Fruit fly (Drosophila melanogaster) whole organism, wandering third instar larva: Measurements from ENCODE around the gene CG12768.

Experiments used
- Abd-B ChIP-seq: fragments of >200 bp; optimal IDR thresholded peaks from 2 replicates; lab custom pipeline; 2017; ENCODE audit warnings: missing biosample characterization, missing genetic modification characterization
- CG32264 ChIP-seq: fragments of 200-800 bp; sonication (Bioruptor generic); optimal IDR thresholded peaks from 2 replicates; lab custom pipeline; 2016; ENCODE audit warnings: missing biosample characterization, missing genetic modification characterization
- CG9705 ChIP-seq: fragments of 200-800 bp; sonication (Bioruptor generic); optimal IDR thresholded peaks from 2 replicates; lab custom pipeline; 2018; ENCODE audit warnings: missing biosample characterization, mild to moderate bottlenecking, missing genetic modification characterization
- CrebA ChIP-seq: fragments of 200-800 bp; sonication (Bioruptor generic); optimal IDR thresholded peaks from 2 replicates; lab custom pipeline; 2016; ENCODE audit warnings: missing biosample characterization, mild to moderate bottlenecking, missing genetic modification characterization, borderline replicate concordance
- Dfd ChIP-seq: fragments of >200 bp; optimal IDR thresholded peaks from 2 replicates; lab custom pipeline; 2017; ENCODE audit warnings: missing biosample characterization, missing genetic modification characterization
- Dif ChIP-seq: fragments of 200-275, 200-300 bp; sonication (Bioruptor generic); optimal IDR thresholded peaks from 2 replicates; lab custom pipeline; 2018; ENCODE audit warnings: missing biosample characterization, missing genetic modification characterization; ENCODE audit not compliant: partially characterized antibody
- GATAd ChIP-seq: sonication (Bioruptor generic); optimal IDR thresholded peaks from 2 replicates; lab custom pipeline; 2016; ENCODE audit warnings: missing biosample characterization, missing genetic modification characterization
- HLH106 ChIP-seq: fragments of 200-800 bp; optimal IDR thresholded peaks from 3 replicates; lab custom pipeline; 2019; ENCODE audit warnings: missing biosample characterization, mild to moderate bottlenecking, missing genetic modification characterization, moderate library complexity
- Hnf4 ChIP-seq: fragments of 200-800 bp; sonication (Bioruptor generic); optimal IDR thresholded peaks from 2 replicates; lab custom pipeline; 2016; ENCODE audit warnings: missing biosample characterization, mild to moderate bottlenecking, missing genetic modification characterization
- Hr78 ChIP-seq: fragments of >200 bp; optimal IDR thresholded peaks from 2 replicates; lab custom pipeline; 2017; ENCODE audit warnings: missing biosample characterization, missing genetic modification characterization
- Hr83 ChIP-seq: fragments of 200-300 bp; sonication (Bioruptor generic); optimal IDR thresholded peaks from 2 replicates; lab custom pipeline; 2016; ENCODE audit warnings: missing biosample characterization, mild to moderate bottlenecking, missing genetic modification characterization, moderate library complexity; ENCODE audit not compliant: poor library complexity, severe bottlenecking
- Jra ChIP-seq: sonication (Bioruptor generic); optimal IDR thresholded peaks from 2 replicates; lab custom pipeline; 2016; ENCODE audit warnings: missing biosample characterization, missing genetic modification characterization
- Mio ChIP-seq: sonication (Bioruptor generic); optimal IDR thresholded peaks from 2 replicates; lab custom pipeline; 2016; ENCODE audit warnings: missing biosample characterization, missing genetic modification characterization
- Myc ChIP-seq: fragments of >200 bp; optimal IDR thresholded peaks from 2 replicates; lab custom pipeline; 2017
- N ChIP-seq: fragments of >200 bp; optimal IDR thresholded peaks from 2 replicates; lab custom pipeline; 2018; ENCODE audit warnings: missing biosample characterization, missing external identifiers, missing genetic modification characterization
- OdsH ChIP-seq: fragments of 200-800 bp; sonication (Bioruptor generic); optimal IDR thresholded peaks from 2 replicates; lab custom pipeline; 2016; ENCODE audit warnings: missing biosample characterization, mild to moderate bottlenecking, missing genetic modification characterization
- Rel ChIP-seq, 2 experiments: fragments of 200-800 bp; sonication (Bioruptor generic) in 1 of 2; optimal IDR thresholded peaks; 2 replicates in 1 of 2; 3 replicates in 1 of 2; lab custom pipeline; 2016 to 2019; ENCODE audit warnings: mild to moderate bottlenecking in 2 of 2, missing biosample characterization in 2 of 2, missing genetic modification characterization in 2 of 2, moderate library complexity in 1 of 2
- Sp1 ChIP-seq: fragments of 200-800 bp; sonication (Bioruptor generic); optimal IDR thresholded peaks from 3 replicates; lab custom pipeline; 2019; ENCODE audit warnings: missing biosample characterization, mild to moderate bottlenecking, missing genetic modification characterization, moderate library complexity
- Vsx2 ChIP-seq: fragments of 200-300, 225-300 bp; sonication (Bioruptor generic); optimal IDR thresholded peaks from 2 replicates; lab custom pipeline; 2018; ENCODE audit warnings: missing biosample characterization, missing genetic modification characterization; ENCODE audit not compliant: partially characterized antibody
- br ChIP-seq: fragments of 200-800 bp; sonication (Bioruptor generic); optimal IDR thresholded peaks from 2 replicates; lab custom pipeline; 2016; ENCODE audit warnings: missing biosample characterization, missing genetic modification characterization
- brk ChIP-seq: fragments of 200-800 bp; sonication (Bioruptor generic); optimal IDR thresholded peaks from 2 replicates; lab custom pipeline; 2016; ENCODE audit warnings: missing biosample characterization, mild to moderate bottlenecking, missing genetic modification characterization
- dl ChIP-seq, 2 experiments: fragments of 175-275, 200-275 bp in 1 of 2; fragments of 200-275 bp in 1 of 2; sonication (Bioruptor generic); optimal IDR thresholded peaks; lab custom pipeline; 2018; ENCODE audit warnings: mild to moderate bottlenecking in 2 of 2, missing biosample characterization in 2 of 2, missing genetic modification characterization in 2 of 2, moderate library complexity in 2 of 2; ENCODE audit not compliant: partially characterized antibody in 2 of 2, insufficient read depth in 1 of 2
- dmrt93B ChIP-seq: fragments of 200-800 bp; sonication (Bioruptor generic); optimal IDR thresholded peaks from 2 replicates; lab custom pipeline; 2018; ENCODE audit warnings: missing biosample characterization, mild to moderate bottlenecking, missing genetic modification characterization
- dsf ChIP-seq: sonication (Bioruptor generic); optimal IDR thresholded peaks from 2 replicates; lab custom pipeline; 2016; ENCODE audit warnings: missing biosample characterization, missing genetic modification characterization, borderline replicate concordance
- ey ChIP-seq: fragments of 200-800 bp; sonication (Bioruptor generic); optimal IDR thresholded peaks from 2 replicates; lab custom pipeline; 2016; ENCODE audit warnings: missing biosample characterization, missing genetic modification characterization
- foxo ChIP-seq, 2 experiments: fragments of 200-800 bp; sonication (Bioruptor generic); optimal IDR thresholded peaks; 2 replicates in 1 of 2; 3 replicates in 1 of 2; lab custom pipeline; 2016 to 2017; ENCODE audit warnings: missing biosample characterization in 2 of 2, missing genetic modification characterization in 2 of 2
- fru ChIP-seq: fragments of 200-800 bp; sonication (Bioruptor generic); optimal IDR thresholded peaks from 3 replicates; lab custom pipeline; 2016; ENCODE audit warnings: missing biosample characterization, mild to moderate bottlenecking, missing genetic modification characterization
- h ChIP-seq: fragments of 200-800 bp; sonication (Bioruptor generic); optimal IDR thresholded peaks from 3 replicates; lab custom pipeline; 2016; ENCODE audit warnings: missing biosample characterization, mild to moderate bottlenecking, missing genetic modification characterization
- jim ChIP-seq: fragments of 175-275, 200-325 bp; sonication (Bioruptor generic); optimal IDR thresholded peaks from 2 replicates; lab custom pipeline; 2016; ENCODE audit warnings: missing biosample characterization, mild to moderate bottlenecking, missing genetic modification characterization
- lola ChIP-seq: fragments of >200 bp; optimal IDR thresholded peaks from 2 replicates; lab custom pipeline; 2017; ENCODE audit warnings: missing biosample characterization, missing genetic modification characterization
- pan ChIP-seq: fragments of >200 bp; optimal IDR thresholded peaks from 2 replicates; lab custom pipeline; 2017
- psq ChIP-seq: fragments of 200-800 bp; sonication (Bioruptor generic); optimal IDR thresholded peaks from 3 replicates; lab custom pipeline; 2017; ENCODE audit warnings: missing biosample characterization, mild to moderate bottlenecking, missing genetic modification characterization, moderate library complexity
- rgr ChIP-seq: fragments of 200-800 bp; sonication (Bioruptor generic); optimal IDR thresholded peaks from 3 replicates; lab custom pipeline; 2016; ENCODE audit warnings: missing biosample characterization, mild to moderate bottlenecking, missing genetic modification characterization
- sage ChIP-seq: fragments of 200-800 bp; sonication (Bioruptor generic); optimal IDR thresholded peaks from 2 replicates; lab custom pipeline; 2016; ENCODE audit warnings: missing biosample characterization, mild to moderate bottlenecking, missing genetic modification characterization
- sv ChIP-seq: fragments of 200-800 bp; sonication (Bioruptor generic); optimal IDR thresholded peaks from 3 replicates; lab custom pipeline; 2016; ENCODE audit warnings: missing biosample characterization, missing genetic modification characterization
- tai ChIP-seq: sonication (Bioruptor generic); optimal IDR thresholded peaks from 2 replicates; lab custom pipeline; 2016; ENCODE audit warnings: missing biosample characterization, missing genetic modification characterization
- usp ChIP-seq: fragments of >200 bp; optimal IDR thresholded peaks from 2 replicates; lab custom pipeline; 2017; ENCODE audit warnings: missing biosample characterization, missing genetic modification characterization
- woc ChIP-seq: sonication (Bioruptor generic); optimal IDR thresholded peaks from 2 replicates; lab custom pipeline; 2016; ENCODE audit warnings: missing biosample characterization, mild to moderate bottlenecking, missing genetic modification characterization

The CG12768 gene

DNA sequence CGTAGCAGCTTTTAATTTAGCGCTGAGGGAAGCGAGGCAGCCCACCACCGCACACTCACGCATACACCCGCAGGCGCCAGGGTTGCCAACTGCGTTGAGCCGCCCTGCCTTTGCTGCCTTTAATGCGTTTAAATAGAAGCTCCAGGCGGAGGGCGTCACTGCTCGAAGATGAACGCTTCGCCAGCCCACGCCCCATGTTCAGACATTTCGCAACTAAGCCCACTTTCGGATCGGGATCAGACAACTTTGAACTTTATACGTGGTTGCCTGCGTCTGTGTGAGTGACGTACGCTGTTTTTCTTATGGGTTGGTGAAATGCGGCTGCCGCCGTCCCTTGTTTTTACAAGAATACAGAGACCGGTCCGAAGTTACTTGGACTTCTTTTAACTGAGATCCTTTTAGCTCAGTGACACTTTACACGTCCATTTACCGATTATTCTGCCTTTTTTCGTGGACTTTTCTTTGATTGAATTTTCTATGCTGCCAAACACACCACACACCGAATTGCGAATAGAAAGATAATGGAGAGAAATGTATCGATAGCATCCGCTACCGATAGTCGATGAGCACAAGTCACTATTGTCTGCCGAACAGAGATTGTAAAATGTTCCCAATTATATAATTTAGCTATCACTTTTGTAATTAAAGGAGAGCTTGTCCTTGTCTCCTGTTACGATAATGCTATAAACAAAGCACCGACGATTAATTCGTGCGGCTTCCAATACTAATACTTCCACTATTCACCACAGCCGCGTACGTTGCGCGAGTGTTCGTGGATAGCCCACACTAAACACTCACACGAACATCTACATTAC is 39.1 kb upstream of the CG12768 start:
- TF ChIP-seq Myc (lab: Kevin White, UChicago) (peak; percentile 60), fru (GFP tag; lab: Kevin White, UChicago) (no peak), N (GFP tag; lab: Kevin White, UChicago) (peak; percentile 37), brk (peak; percentile 49), dmrt93B (GFP tag; lab: Kevin White, UChicago) (no peak), usp (GFP tag; lab: Kevin White, UChicago) (no peak), CG32264 (GFP tag; lab: Kevin White, UChicago) (no peak), woc (GFP tag; lab: Kevin White, UChicago) (no peak), Hnf4 (GFP tag; lab: Kevin White, UChicago) (peak; percentile 42), Rel (GFP tag; optimal IDR thresholded peaks at IDR 0.05; lab: Kevin White, UChicago) (no peak), Rel (tag; optimal IDR thresholded peaks at IDR 0.05; lab: Kevin White, UChicago) (no peak), ey (no peak), tai (GFP tag; lab: Kevin White, UChicago) (no peak), OdsH (no peak), lola (GFP tag; lab: Kevin White, UChicago) (no peak), Dfd (no peak), jim (GFP tag; lab: Kevin White, UChicago) (no peak), sv (GFP tag; lab: Kevin White, UChicago) (no peak), GATAd (GFP tag; lab: Kevin White, UChicago) (no peak), Abd-B (no peak), pan (lab: Kevin White, UChicago) (no peak), Dif (GFP tag; lab: Kevin White, UChicago) (no peak), CrebA (no peak), CG9705 (GFP tag; lab: Kevin White, UChicago) (no peak), Hr83 (GFP tag; lab: Kevin White, UChicago) (no peak), dsf (GFP tag; lab: Kevin White, UChicago) (no peak), rgr (GFP tag; lab: Kevin White, UChicago) (no peak), psq (GFP tag; lab: Kevin White, UChicago) (peak; percentile 74), h (GFP tag; lab: Kevin White, UChicago) (peak; percentile 33), Vsx2 (GFP tag; lab: Kevin White, UChicago) (no peak), foxo (GFP tag; optimal IDR thresholded peaks at IDR 0.05; lab: Kevin White, UChicago) (peak in 1 of 2 experiments; percentile 26), Mio (no peak), HLH106 (peak; percentile 3), dl (GFP tag; optimal IDR thresholded peaks at IDR 0.05; lab: Kevin White, UChicago; ENCODE audit: insufficient read depth in 1 of 2, partially characterized antibody in 2 of 2) (no peak), Hr78 (GFP tag; lab: Kevin White, UChicago) (no peak), br (peak; percentile 9), Sp1 (GFP tag; lab: Kevin White, UChicago) (peak; percentile 2), sage (no peak), Jra (GFP tag; lab: Kevin White, UChicago) (no peak)

DNA sequence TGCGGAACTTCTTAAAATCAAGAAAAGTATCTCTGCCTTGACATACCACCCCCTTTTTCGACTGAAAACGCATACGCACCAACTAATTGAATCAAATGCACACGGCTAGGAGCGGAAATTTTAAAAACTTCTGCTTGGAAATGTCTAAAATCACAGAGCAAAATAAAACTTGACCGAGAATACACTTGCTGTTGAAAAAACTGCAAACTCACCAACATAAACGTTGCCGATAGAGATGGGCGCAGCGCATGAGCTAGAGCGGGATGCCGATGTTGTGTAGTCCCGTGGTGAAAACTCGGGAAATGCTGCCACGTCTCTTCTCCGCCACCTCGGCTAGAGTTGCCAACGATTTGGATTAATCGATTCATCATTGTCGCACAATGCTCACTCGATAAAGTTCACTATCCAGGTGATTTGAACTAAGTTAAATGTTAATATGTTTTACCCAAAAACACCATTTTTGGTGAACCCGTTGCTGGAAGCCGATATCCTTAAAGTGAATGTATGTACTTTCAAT is 38.4 kb upstream of the CG12768 start, which contains the start of the genes CG11109 and Arf1:
CG11109 (plus strand) TSS at position 356 of the 517 bp plus-strand sequence.
Arf1 (minus strand) TSS at position 387 of the 517 bp plus-strand sequence.
- no peak for TF ChIP-seq psq (GFP tag; lab: Kevin White, UChicago)
- peak; percentile 36 for TF ChIP-seq Sp1 (GFP tag; lab: Kevin White, UChicago)
- peak; percentile 48 for TF ChIP-seq Jra (GFP tag; lab: Kevin White, UChicago)
- TF ChIP-seq Vsx2 (GFP tag; lab: Kevin White, UChicago): no peak
- no peak for TF ChIP-seq Rel (GFP tag; optimal IDR thresholded peaks at IDR 0.05; lab: Kevin White, UChicago)
- peak; percentile 40 for TF ChIP-seq Rel (tag; optimal IDR thresholded peaks at IDR 0.05; lab: Kevin White, UChicago)
- no peak for TF ChIP-seq GATAd (GFP tag; lab: Kevin White, UChicago)
- TF ChIP-seq fru (GFP tag; lab: Kevin White, UChicago): peak; percentile 63
- no peak for TF ChIP-seq OdsH
- no peak for TF ChIP-seq sv (GFP tag; lab: Kevin White, UChicago)
- TF ChIP-seq ey: no peak
- TF ChIP-seq Dif (GFP tag; lab: Kevin White, UChicago): no peak
- peak; percentile 44 for TF ChIP-seq Myc (lab: Kevin White, UChicago)
- TF ChIP-seq Hr83 (GFP tag; lab: Kevin White, UChicago): peak; percentile 60
- TF ChIP-seq dl (GFP tag; optimal IDR thresholded peaks at IDR 0.05; lab: Kevin White, UChicago; ENCODE audit: insufficient read depth in 1 of 2, partially characterized antibody in 2 of 2): no peak
- TF ChIP-seq rgr (GFP tag; lab: Kevin White, UChicago): peak; percentile 16
